In the genomic region with DNA sequence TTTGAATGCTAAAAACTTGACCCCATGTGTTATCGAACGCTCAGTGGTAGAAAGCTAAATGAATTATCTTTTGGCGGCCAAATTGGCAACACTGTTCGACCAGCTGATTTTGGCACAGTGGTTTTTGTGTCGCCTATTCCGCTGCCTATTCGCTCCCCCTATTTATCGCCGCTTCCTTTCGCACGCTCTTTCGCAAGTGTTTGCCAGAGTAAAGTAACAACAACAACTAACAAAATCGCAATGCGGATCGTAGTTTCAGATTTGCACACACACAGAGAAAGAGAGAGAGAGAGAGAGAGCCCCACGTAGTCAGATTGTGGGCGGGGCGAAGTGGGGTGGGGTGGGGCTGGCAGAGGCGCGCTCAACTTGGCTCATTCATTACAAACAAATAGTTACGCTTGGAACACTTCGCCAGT, we compare ENCODE assay signal across 6 fruit fly cellular contexts.
TF ChIP-seq lines count a peak whose summit lies in the region.

No protein-coding gene starts in this region.

- TF ChIP-seq CTCF in whole organism, embryonic (GFP tag; optimal IDR thresholded peaks at IDR 0.05; lab: Kevin White, UChicago) = no peak

TF ChIP-seq in Kc167, 6 proteins besides CTCF, POLR2A, EP300 and RAD21:
- TF ChIP-seq insv (optimal IDR thresholded peaks at IDR 0.05; lab: Kevin White, UChicago) (no peak), psq (optimal IDR thresholded peaks at IDR 0.05; lab: Kevin White, UChicago) (peak; percentile 45)
TF ChIP-seq in Kc167: peak in this region for 1.

TF ChIP-seq in whole organism, adult, 20 proteins besides CTCF, POLR2A, EP300 and RAD21 (continues in another document):
- TF ChIP-seq CG7045 (GFP tag; optimal IDR thresholded peaks at IDR 0.05; lab: Kevin White, UChicago) (peak; percentile 41), Crg-1 (GFP tag; optimal IDR thresholded peaks at IDR 0.05; lab: Kevin White, UChicago) (peak; percentile 54), pad (GFP tag; optimal IDR thresholded peaks at IDR 0.05; lab: Kevin White, UChicago) (peak; percentile 66), CG33017 (tag; optimal IDR thresholded peaks at IDR 0.05; lab: Kevin White, UChicago) (peak; percentile 55), CG12768 (GFP tag; optimal IDR thresholded peaks at IDR 0.05; lab: Kevin White, UChicago) (peak; percentile 85), Clk (GFP tag; optimal IDR thresholded peaks at IDR 0.05; lab: Kevin White, UChicago) (peak; percentile 64), ovo (GFP tag; optimal IDR thresholded peaks at IDR 0.05; lab: Kevin White, UChicago) (no peak), CG5204 (GFP tag; optimal IDR thresholded peaks at IDR 0.05; lab: Kevin White, UChicago) (no peak), toe (GFP tag; optimal IDR thresholded peaks at IDR 0.05; lab: Kevin White, UChicago) (no peak), kay (GFP tag; lab: Kevin White, UChicago; ENCODE audit: borderline replicate concordance) (no peak), cnc (optimal IDR thresholded peaks at IDR 0.05; lab: Kevin White, UChicago) (no peak), CG14711 (tag; optimal IDR thresholded peaks at IDR 0.05; lab: Kevin White, UChicago) (peak; percentile 73), CG1620 (GFP tag; optimal IDR thresholded peaks at IDR 0.05; lab: Kevin White, UChicago) (no peak), bab1 (GFP tag; optimal IDR thresholded peaks at IDR 0.05; lab: Kevin White, UChicago) (peak; percentile 48), Hr96 (GFP tag; optimal IDR thresholded peaks at IDR 0.05; lab: Kevin White, UChicago) (no peak), tj (GFP tag; optimal IDR thresholded peaks at IDR 0.05; lab: Kevin White, UChicago) (peak; percentile 58), CG11617 (GFP tag; optimal IDR thresholded peaks at IDR 0.05; lab: Kevin White, UChicago) (peak; percentile 58)

TF ChIP-seq in whole organism, embryonic, 481 proteins besides CTCF, POLR2A, EP300 and RAD21 (continues in another document):
- TF ChIP-seq Doc3 (GFP tag; IDR thresholded peaks at IDR 0.05; lab: Robert Waterston, UW; ENCODE audit: partially characterized antibody) = no peak
- TF ChIP-seq p53 (GFP tag; optimal IDR thresholded peaks at IDR 0.05; lab: Kevin White, UChicago) = no peak
- TF ChIP-seq E2f1 (GFP tag; IDR thresholded peaks at IDR 0.05; lab: Robert Waterston, UW) = no peak
- peak; percentile 5 for TF ChIP-seq YL-1 (GFP tag; optimal IDR thresholded peaks at IDR 0.05; lab: Kevin White, UChicago)
- TF ChIP-seq mld (GFP tag; IDR thresholded peaks at IDR 0.05; lab: Robert Waterston, UW; ENCODE audit: partially characterized antibody) = no peak
- TF ChIP-seq CG12219 (GFP tag; optimal IDR thresholded peaks at IDR 0.05; lab: Kevin White, UChicago) = no peak
- TF ChIP-seq CoRest (tag; optimal IDR thresholded peaks at IDR 0.05; lab: Kevin White, UChicago) = no peak
- TF ChIP-seq ERR (GFP tag; optimal IDR thresholded peaks at IDR 0.05; lab: Kevin White, UChicago) = no peak
- TF ChIP-seq CG1233 (GFP tag; optimal IDR thresholded peaks at IDR 0.05; lab: Kevin White, UChicago) = no peak
- TF ChIP-seq corto (GFP tag; optimal IDR thresholded peaks at IDR 0.05; lab: Kevin White, UChicago) = no peak
- no peak for TF ChIP-seq CG8924 (tag; optimal IDR thresholded peaks at IDR 0.05; lab: Kevin White, UChicago)
- peak; percentile 11 for TF ChIP-seq Dp (GFP tag; optimal IDR thresholded peaks at IDR 0.05; lab: Kevin White, UChicago)
- no peak for TF ChIP-seq CG7963 (GFP tag; IDR thresholded peaks at IDR 0.05; lab: Robert Waterston, UW; ENCODE audit: partially characterized antibody)
- no peak for TF ChIP-seq Bdp1 (GFP tag; optimal IDR thresholded peaks at IDR 0.05; lab: Kevin White, UChicago)
- no peak for TF ChIP-seq CG4854 (GFP tag; optimal IDR thresholded peaks at IDR 0.05; lab: Kevin White, UChicago)
- TF ChIP-seq NFAT (GFP tag; IDR thresholded peaks at IDR 0.05; lab: Robert Waterston, UW) = peak; percentile 12; the same call in 1 of the 2 replicates
- TF ChIP-seq CG11398 (GFP tag; optimal IDR thresholded peaks at IDR 0.05; lab: Kevin White, UChicago) = no peak

TF ChIP-seq in whole organism, prepupa, 60 proteins besides CTCF, POLR2A, EP300 and RAD21 (continues in another document):
- peak; percentile 38; the same call in 1 of the 3 replicates for TF ChIP-seq eg (GFP tag; IDR thresholded peaks at IDR 0.05; lab: Robert Waterston, UW)
- TF ChIP-seq achi (GFP tag; optimal IDR thresholded peaks at IDR 0.05; lab: Kevin White, UChicago) = peak; percentile 29
- TF ChIP-seq OdsH (GFP tag; optimal IDR thresholded peaks at IDR 0.05; lab: Kevin White, UChicago) = no peak
- TF ChIP-seq CG1621 (tag; optimal IDR thresholded peaks at IDR 0.05; lab: Kevin White, UChicago) = peak; percentile 64
- TF ChIP-seq CG7368 (GFP tag; optimal IDR thresholded peaks at IDR 0.05; lab: Kevin White, UChicago) = no peak
- peak; percentile 6 for TF ChIP-seq Sox14 (GFP tag; optimal IDR thresholded peaks at IDR 0.05; lab: Kevin White, UChicago)
- no peak for TF ChIP-seq net (GFP tag; optimal IDR thresholded peaks at IDR 0.05; lab: Kevin White, UChicago)
- no peak for TF ChIP-seq CG10631 (GFP tag; optimal IDR thresholded peaks at IDR 0.05; lab: Kevin White, UChicago)
- TF ChIP-seq esn (GFP tag; optimal IDR thresholded peaks at IDR 0.05; lab: Kevin White, UChicago) = peak; percentile 8
- peak; percentile 49 for TF ChIP-seq dsx (GFP tag; optimal IDR thresholded peaks at IDR 0.05; lab: Kevin White, UChicago; ENCODE audit: poor library complexity, severe bottlenecking)
- TF ChIP-seq CG6163 (GFP tag; IDR thresholded peaks at IDR 0.05; lab: Robert Waterston, UW) = peak; percentile 85
- peak; percentile 59 for TF ChIP-seq Lpt (GFP tag; optimal IDR thresholded peaks at IDR 0.05; lab: Kevin White, UChicago)
- no peak for TF ChIP-seq CG3032 (tag; optimal IDR thresholded peaks at IDR 0.05; lab: Kevin White, UChicago)
- TF ChIP-seq CG8119 (GFP tag; IDR thresholded peaks at IDR 0.05; lab: Robert Waterston, UW) = peak; percentile 56; the same call in 1 of the 3 replicates
- TF ChIP-seq CG15336 (GFP tag; IDR thresholded peaks at IDR 0.05; lab: Robert Waterston, UW) = peak; percentile 64
- TF ChIP-seq Hr38 (GFP tag; optimal IDR thresholded peaks at IDR 0.05; lab: Kevin White, UChicago) = no peak
- no peak for TF ChIP-seq CG6808 (GFP tag; optimal IDR thresholded peaks at IDR 0.05; lab: Kevin White, UChicago)

TF ChIP-seq in whole organism, pupa, 21 proteins besides CTCF, POLR2A, EP300 and RAD21 (continues in another document):
- TF ChIP-seq CG8301 (tag; optimal IDR thresholded peaks at IDR 0.05; lab: Kevin White, UChicago) (no peak), gl (tag; optimal IDR thresholded peaks at IDR 0.05; lab: Kevin White, UChicago) (no peak), CG14655 (GFP tag; optimal IDR thresholded peaks at IDR 0.05; lab: Kevin White, UChicago) (no peak), CG34367 (tag; optimal IDR thresholded peaks at IDR 0.05; lab: Kevin White, UChicago) (no peak), Pif1B (GFP tag; optimal IDR thresholded peaks at IDR 0.05; lab: Kevin White, UChicago) (no peak), CG4496 (GFP tag; IDR thresholded peaks at IDR 0.05; lab: Robert Waterston, UW) (no peak; the same call in 1 of the 3 replicates), CG13204 (GFP tag; optimal IDR thresholded peaks at IDR 0.05; lab: Kevin White, UChicago) (no peak), Ets98B (GFP tag; IDR thresholded peaks at IDR 0.05; lab: Robert Waterston, UW) (peak; percentile 71), EcR (GFP tag; optimal IDR thresholded peaks at IDR 0.05; lab: Kevin White, UChicago) (no peak), Pif1A (GFP tag; optimal IDR thresholded peaks at IDR 0.05; lab: Kevin White, UChicago) (no peak), CG12605 (GFP tag; IDR thresholded peaks at IDR 0.05; lab: Robert Waterston, UW) (peak; percentile 69), rn (GFP tag; IDR thresholded peaks at IDR 0.05; lab: Robert Waterston, UW) (no peak), CG10348 (GFP tag; IDR thresholded peaks at IDR 0.05; lab: Robert Waterston, UW) (no peak), CG32121 (GFP tag; IDR thresholded peaks at IDR 0.05; lab: Robert Waterston, UW) (peak; percentile 68), Snoo (tag; optimal IDR thresholded peaks at IDR 0.05; lab: Kevin White, UChicago) (no peak), CG9948 (tag; optimal IDR thresholded peaks at IDR 0.05; lab: Kevin White, UChicago) (no peak), CG15710 (tag; optimal IDR thresholded peaks at IDR 0.05; lab: Kevin White, UChicago) (no peak), D1 (tag; optimal IDR thresholded peaks at IDR 0.05; lab: Kevin White, UChicago) (no peak), CG8159 (tag; optimal IDR thresholded peaks at IDR 0.05; lab: Kevin White, UChicago) (no peak), fd96Ca (GFP tag; IDR thresholded peaks at IDR 0.05; lab: Robert Waterston, UW) (peak; percentile 60; the same call in 2 of the 3 replicates)

TF ChIP-seq in whole organism, wandering third instar larva, 38 proteins besides CTCF, POLR2A, EP300 and RAD21:
- TF ChIP-seq Dif (GFP tag; optimal IDR thresholded peaks at IDR 0.05; lab: Kevin White, UChicago; ENCODE audit: partially characterized antibody) = peak; percentile 56
- TF ChIP-seq Sp1 (GFP tag; optimal IDR thresholded peaks at IDR 0.05; lab: Kevin White, UChicago) = peak; percentile 31
- no peak for TF ChIP-seq Hr83 (GFP tag; optimal IDR thresholded peaks at IDR 0.05; lab: Kevin White, UChicago; ENCODE audit: poor library complexity, severe bottlenecking)
- peak; percentile 94 for TF ChIP-seq psq (GFP tag; optimal IDR thresholded peaks at IDR 0.05; lab: Kevin White, UChicago)
- TF ChIP-seq rgr (GFP tag; optimal IDR thresholded peaks at IDR 0.05; lab: Kevin White, UChicago) = peak; percentile 38
- no peak for TF ChIP-seq sage (GFP tag; optimal IDR thresholded peaks at IDR 0.05; lab: Kevin White, UChicago)
- peak; percentile 43 for TF ChIP-seq OdsH (GFP tag; optimal IDR thresholded peaks at IDR 0.05; lab: Kevin White, UChicago)
- TF ChIP-seq HLH106 (tag; optimal IDR thresholded peaks at IDR 0.05; lab: Kevin White, UChicago) = peak; percentile 32
- peak; percentile 15 for TF ChIP-seq ey (GFP tag; optimal IDR thresholded peaks at IDR 0.05; lab: Kevin White, UChicago)
- TF ChIP-seq dl (GFP tag; optimal IDR thresholded peaks at IDR 0.05; lab: Kevin White, UChicago; ENCODE audit: insufficient read depth in 1 of 2, partially characterized antibody in 2 of 2) = no peak
- TF ChIP-seq tai (GFP tag; optimal IDR thresholded peaks at IDR 0.05; lab: Kevin White, UChicago) = no peak
